Fruit fly (Drosophila melanogaster) whole organism, pupa: ENCODE measurements around the gene vri.

Source experiments
- CG10348 ChIP-seq: fragments of 200-800 bp; sonication (Bioruptor generic); IDR thresholded peaks from 2 replicates; pipeline ENCODE4 v1.3.6; 2022; ENCODE audit warnings: missing biosample characterization, missing genetic modification characterization
- CG12605 ChIP-seq: fragments of 200-800 bp; sonication (Bioruptor generic); IDR thresholded peaks from 2 replicates; pipeline ENCODE4 v1.3.6; 2022; ENCODE audit warnings: missing biosample characterization, missing genetic modification characterization
- CG13204 ChIP-seq: fragments of 200-800 bp; sonication (Bioruptor generic); optimal IDR thresholded peaks from 2 replicates; lab custom pipeline; 2018; ENCODE audit warnings: missing biosample characterization, mild to moderate bottlenecking, missing genetic modification characterization, moderate library complexity
- CG14655 ChIP-seq: fragments of 200-800 bp; sonication (Bioruptor generic); optimal IDR thresholded peaks from 3 replicates; lab custom pipeline; 2017; ENCODE audit warnings: mild to moderate bottlenecking, missing biosample characterization, missing genetic modification reagents, missing genetic modification characterization
- CG15710 ChIP-seq: fragments of 200-800 bp; sonication (Bioruptor generic); optimal IDR thresholded peaks from 2 replicates; lab custom pipeline; 2018; ENCODE audit warnings: missing biosample characterization, mild to moderate bottlenecking, missing genetic modification characterization, moderate library complexity
- CG17806 ChIP-seq: fragments of 200-800 bp; sonication (Bioruptor generic); optimal IDR thresholded peaks from 2 replicates; lab custom pipeline; 2018; ENCODE audit warnings: missing biosample characterization, mild to moderate bottlenecking, missing genetic modification characterization, moderate library complexity
- CG32121 ChIP-seq: fragments of 200-800 bp; sonication (Bioruptor generic); IDR thresholded peaks from 2 replicates; pipeline ENCODE4 v1.3.6; 2022; ENCODE audit warnings: missing biosample characterization, missing genetic modification characterization
- CG34367 ChIP-seq: fragments of 200-800 bp; sonication (Bioruptor generic); optimal IDR thresholded peaks from 2 replicates; lab custom pipeline; 2018; ENCODE audit warnings: missing biosample characterization, mild to moderate bottlenecking, missing genetic modification characterization
- CG4496 ChIP-seq: fragments of 200-800 bp; sonication (Bioruptor generic); IDR thresholded peaks from 3 replicates; pipeline ENCODE4 v1.3.6; 2022; ENCODE audit warnings: missing biosample characterization, missing genetic modification characterization
- CG8159 ChIP-seq: fragments of 200-800 bp; sonication (Bioruptor generic); optimal IDR thresholded peaks from 3 replicates; lab custom pipeline; 2018; ENCODE audit warnings: missing biosample characterization, mild to moderate bottlenecking, missing genetic modification characterization, moderate library complexity
- CG8301 ChIP-seq: fragments of 200-800 bp; sonication (Bioruptor generic); optimal IDR thresholded peaks from 2 replicates; lab custom pipeline; 2018; ENCODE audit warnings: missing biosample characterization, mild to moderate bottlenecking, missing genetic modification characterization
- CG9948 ChIP-seq: fragments of 200-800 bp; sonication (Bioruptor generic); optimal IDR thresholded peaks from 2 replicates; lab custom pipeline; 2018; ENCODE audit warnings: missing biosample characterization, mild to moderate bottlenecking, missing genetic modification characterization, moderate library complexity
- D1 ChIP-seq: fragments of 200-800 bp; sonication (Bioruptor generic); optimal IDR thresholded peaks from 2 replicates; lab custom pipeline; 2018; ENCODE audit warnings: missing biosample characterization, mild to moderate bottlenecking, missing genetic modification characterization, moderate library complexity
- EcR ChIP-seq: fragments of 200-800 bp; sonication (Bioruptor generic); optimal IDR thresholded peaks from 3 replicates; lab custom pipeline; 2019; ENCODE audit warnings: missing biosample characterization, missing genetic modification characterization, mild to moderate bottlenecking, moderate library complexity, missing genetic modification reagents
- Ets98B ChIP-seq: fragments of 200-800 bp; sonication (Bioruptor generic); IDR thresholded peaks from 2 replicates; pipeline ENCODE4 v1.3.6; 2022; ENCODE audit warnings: missing biosample characterization, missing genetic modification characterization
- Pif1A ChIP-seq: fragments of 200-800 bp; sonication (Bioruptor generic); optimal IDR thresholded peaks from 3 replicates; lab custom pipeline; 2016; ENCODE audit warnings: missing biosample characterization, missing genetic modification characterization
- Pif1B ChIP-seq: fragments of 200-800 bp; sonication (Bioruptor generic); optimal IDR thresholded peaks from 3 replicates; lab custom pipeline; 2016; ENCODE audit warnings: missing biosample characterization, missing genetic modification characterization
- Snoo ChIP-seq: fragments of 200-800 bp; sonication (Bioruptor generic); optimal IDR thresholded peaks from 3 replicates; lab custom pipeline; 2017; ENCODE audit warnings: missing biosample characterization, mild to moderate bottlenecking, missing genetic modification characterization, inconsistent platforms
- fd96Ca ChIP-seq: fragments of 200-800 bp; sonication (Bioruptor generic); IDR thresholded peaks from 3 replicates; pipeline ENCODE4 v1.3.6; 2022; ENCODE audit warnings: missing biosample characterization, missing genetic modification characterization
- gl ChIP-seq: fragments of 200-800 bp; sonication (Bioruptor generic); optimal IDR thresholded peaks from 2 replicates; lab custom pipeline; 2018; ENCODE audit warnings: missing biosample characterization, mild to moderate bottlenecking, missing genetic modification characterization
- rn ChIP-seq: fragments of 200-800 bp; sonication (Bioruptor generic); IDR thresholded peaks from 2 replicates; pipeline ENCODE4 v1.3.6; 2022; ENCODE audit warnings: missing biosample characterization, missing genetic modification characterization

The vri gene

DNA sequence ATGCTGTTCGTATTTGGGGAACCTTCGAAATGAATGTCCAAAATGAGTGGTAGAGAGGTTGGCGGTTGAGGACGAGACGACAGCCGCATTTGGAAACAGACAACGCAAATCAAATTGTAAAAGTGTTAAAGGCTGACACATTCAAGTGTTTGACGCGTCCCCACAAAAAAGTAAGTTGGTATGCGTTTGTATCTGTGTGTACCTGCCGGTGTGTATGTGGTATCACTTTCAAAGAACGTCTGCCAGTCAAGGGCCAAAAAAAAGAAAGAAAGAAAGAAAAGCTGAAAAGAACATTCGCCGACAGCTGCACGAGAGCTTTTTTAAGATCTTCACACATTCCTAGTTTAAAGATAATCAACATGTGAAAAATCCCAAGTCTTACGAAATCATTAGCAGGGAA, 40.9 kb upstream of the vri start:
- no peak for TF ChIP-seq rn
- TF ChIP-seq CG9948: no peak
- TF ChIP-seq Ets98B (GFP tag; lab: Robert Waterston, UW): no peak
- TF ChIP-seq D1 (tag; lab: Kevin White, UChicago): no peak
- TF ChIP-seq CG17806 (tag; lab: Kevin White, UChicago): no peak
- TF ChIP-seq, all 21 proteins: peak for 0

DNA sequence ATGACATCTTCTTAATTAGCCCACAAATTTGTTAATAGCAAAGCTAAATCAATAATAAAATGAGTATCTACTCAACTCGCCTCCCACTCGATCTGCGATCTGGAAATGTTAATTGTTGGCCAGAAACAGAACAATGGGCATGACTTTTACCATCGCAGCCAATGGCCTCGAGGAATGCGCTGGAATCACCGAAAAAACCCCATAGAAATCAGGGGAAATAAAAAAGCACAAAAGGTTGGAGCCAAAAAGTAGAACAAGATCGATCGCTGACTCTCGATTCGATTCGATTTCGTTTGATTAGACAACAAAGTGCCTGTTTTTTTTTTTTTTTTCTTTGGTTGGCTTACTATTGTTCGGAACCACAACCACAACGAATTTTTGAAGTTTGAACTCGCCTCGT, 40.2 kb upstream of the vri start:
- TF ChIP-seq CG34367 (tag; lab: Kevin White, UChicago) (no peak), Snoo (tag; lab: Kevin White, UChicago) (no peak), EcR (GFP tag; lab: Kevin White, UChicago) (no peak), CG10348 (GFP tag; lab: Robert Waterston, UW) (no peak), CG4496 (no peak), CG12605 (GFP tag; lab: Robert Waterston, UW) (no peak), rn (no peak), Ets98B (GFP tag; lab: Robert Waterston, UW) (no peak), CG15710 (tag; lab: Kevin White, UChicago) (no peak), CG9948 (no peak), Pif1A (GFP tag; lab: Kevin White, UChicago) (no peak), CG14655 (GFP tag; lab: Kevin White, UChicago) (no peak), CG13204 (no peak), D1 (tag; lab: Kevin White, UChicago) (no peak)

- no peak for TF ChIP-seq D1 (tag; lab: Kevin White, UChicago)
- peak; percentile 79 for TF ChIP-seq CG4496
- peak; percentile 10 for TF ChIP-seq CG34367 (tag; lab: Kevin White, UChicago)
- peak; percentile 16 for TF ChIP-seq CG9948
- peak; percentile 59 for TF ChIP-seq Snoo (tag; lab: Kevin White, UChicago)
- TF ChIP-seq CG15710 (tag; lab: Kevin White, UChicago): peak; percentile 56
- TF ChIP-seq CG8159 (tag; lab: Kevin White, UChicago): peak; percentile 51
- no peak for TF ChIP-seq CG12605 (GFP tag; lab: Robert Waterston, UW)
- peak; percentile 52 for TF ChIP-seq EcR (GFP tag; lab: Kevin White, UChicago)
- peak; percentile 20 for TF ChIP-seq gl
- TF ChIP-seq Pif1B: peak; percentile 40
- TF ChIP-seq CG13204: peak; percentile 37
- TF ChIP-seq CG14655 (GFP tag; lab: Kevin White, UChicago): peak; percentile 61
- TF ChIP-seq CG17806 (tag; lab: Kevin White, UChicago): peak; percentile 46
- TF ChIP-seq Ets98B (GFP tag; lab: Robert Waterston, UW): peak; percentile 47; the same call in 1 of the 2 replicates
- TF ChIP-seq CG10348 (GFP tag; lab: Robert Waterston, UW): no peak
- TF ChIP-seq CG8301: peak; percentile 48
- TF ChIP-seq fd96Ca (GFP tag; lab: Robert Waterston, UW): peak; percentile 67; the same call in 1 of the 3 replicates
- TF ChIP-seq CG32121: no peak
- TF ChIP-seq rn: 0 out of 2 replicates have a peak, but pooled peaks have one; percentile 16
- peak; percentile 68 for TF ChIP-seq Pif1A (GFP tag; lab: Kevin White, UChicago)
Observed at dm6 chr2L:5249766-5250165, 39.0 kb upstream of the vri start.

DNA sequence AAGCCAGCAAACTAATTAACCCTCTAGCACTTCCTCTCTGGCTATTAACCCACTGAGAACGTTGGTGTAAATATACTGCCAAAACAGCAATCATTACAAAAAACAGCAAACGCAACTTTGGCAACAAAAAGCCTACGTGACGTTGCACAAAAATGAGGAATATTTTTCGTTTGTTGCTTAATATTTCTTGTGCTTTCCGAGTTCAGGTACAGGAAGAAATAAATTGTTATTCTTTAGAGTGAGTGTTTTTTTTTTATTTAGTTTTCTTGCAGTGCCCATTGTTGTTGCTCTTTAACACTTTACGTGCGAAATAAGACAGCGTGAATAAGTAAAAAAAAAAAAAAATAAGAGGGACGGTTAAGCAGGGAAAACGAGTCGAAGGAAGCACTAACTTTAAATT, 37.6 kb upstream of the vri start:
- no peak for TF ChIP-seq CG8159 (tag; lab: Kevin White, UChicago)
- no peak for TF ChIP-seq CG17806 (tag; lab: Kevin White, UChicago)
- no peak for TF ChIP-seq CG32121
- TF ChIP-seq Pif1B: peak; percentile 7
- TF ChIP-seq D1 (tag; lab: Kevin White, UChicago): no peak
- TF ChIP-seq Ets98B (GFP tag; lab: Robert Waterston, UW): no peak
- no peak for TF ChIP-seq CG10348 (GFP tag; lab: Robert Waterston, UW)

- TF ChIP-seq rn (no peak), Ets98B (GFP tag; lab: Robert Waterston, UW) (no peak), Pif1B (no peak), CG32121 (no peak), CG8159 (tag; lab: Kevin White, UChicago) (peak; percentile 23), D1 (tag; lab: Kevin White, UChicago) (no peak), CG8301 (no peak), CG12605 (GFP tag; lab: Robert Waterston, UW) (no peak), CG14655 (GFP tag; lab: Kevin White, UChicago) (no peak), CG15710 (tag; lab: Kevin White, UChicago) (no peak), EcR (GFP tag; lab: Kevin White, UChicago) (no peak), CG17806 (tag; lab: Kevin White, UChicago) (peak; percentile 21), gl (no peak), CG34367 (tag; lab: Kevin White, UChicago) (no peak), CG4496 (no peak), CG13204 (no peak), CG10348 (GFP tag; lab: Robert Waterston, UW) (no peak), fd96Ca (GFP tag; lab: Robert Waterston, UW) (no peak), CG9948 (peak; percentile 16), Pif1A (GFP tag; lab: Kevin White, UChicago) (no peak), Snoo (tag; lab: Kevin White, UChicago) (no peak)
Observed at dm6 chr2L:5251725-5252124, 37.0 kb upstream of the vri start.

dm6 chr2L:5252399-5253030, 36.2 kb upstream of the vri start:
- TF ChIP-seq CG13204 (peak; percentile 51), CG8159 (tag; lab: Kevin White, UChicago) (peak; percentile 71), Pif1B (peak; percentile 57), CG34367 (tag; lab: Kevin White, UChicago) (peak; percentile 59), Pif1A (GFP tag; lab: Kevin White, UChicago) (peak; percentile 58), gl (no peak), CG14655 (GFP tag; lab: Kevin White, UChicago) (peak; percentile 62), CG4496 (no peak; the same call in 2 of the 3 replicates), Ets98B (GFP tag; lab: Robert Waterston, UW) (no peak), CG17806 (tag; lab: Kevin White, UChicago) (peak; percentile 70), CG12605 (GFP tag; lab: Robert Waterston, UW) (no peak), CG8301 (peak; percentile 33), fd96Ca (GFP tag; lab: Robert Waterston, UW) (0 out of 3 replicates have a peak, but pooled peaks have one; percentile 5), CG9948 (peak; percentile 69), CG15710 (tag; lab: Kevin White, UChicago) (peak; percentile 70), EcR (GFP tag; lab: Kevin White, UChicago) (peak; percentile 7), CG10348 (GFP tag; lab: Robert Waterston, UW) (no peak), rn (no peak), Snoo (tag; lab: Kevin White, UChicago) (peak; percentile 53)
